Fruit fly (Drosophila melanogaster) Kc167 (cell line): ENCODE measurements around the gene Dnah3.

ENCODE experiments used
- Myc ChIP-seq: fragments of >200 bp; optimal IDR thresholded peaks from 2 replicates; lab custom pipeline; 2017; ENCODE audit warnings: missing external identifiers
- insv ChIP-seq: fragments of >200 bp; optimal IDR thresholded peaks from 3 replicates; lab custom pipeline; 2018; ENCODE audit warnings: missing external identifiers

dm6 chr3L:4910068-4910467, 49.0 kb downstream of the Dnah3 start, which contains the start of gene Rh50:
- TF ChIP-seq Myc (lab: Kevin White, UChicago), result no peak
- TF ChIP-seq insv (lab: Kevin White, UChicago), result no peak
